Fruit fly (Drosophila melanogaster) ovary, adult (tissue): ENCODE data around the gene CG4593.

ENCODE experiments used
- CG17801 ChIP-seq: fragments of 200-800 bp; optimal IDR thresholded peaks from 2 replicates; lab custom pipeline; 2019; ENCODE audit warnings: missing biosample characterization, mild to moderate bottlenecking, missing genetic modification characterization, moderate library complexity; ENCODE audit not compliant: partially characterized antibody

The CG4593 gene

DNA sequence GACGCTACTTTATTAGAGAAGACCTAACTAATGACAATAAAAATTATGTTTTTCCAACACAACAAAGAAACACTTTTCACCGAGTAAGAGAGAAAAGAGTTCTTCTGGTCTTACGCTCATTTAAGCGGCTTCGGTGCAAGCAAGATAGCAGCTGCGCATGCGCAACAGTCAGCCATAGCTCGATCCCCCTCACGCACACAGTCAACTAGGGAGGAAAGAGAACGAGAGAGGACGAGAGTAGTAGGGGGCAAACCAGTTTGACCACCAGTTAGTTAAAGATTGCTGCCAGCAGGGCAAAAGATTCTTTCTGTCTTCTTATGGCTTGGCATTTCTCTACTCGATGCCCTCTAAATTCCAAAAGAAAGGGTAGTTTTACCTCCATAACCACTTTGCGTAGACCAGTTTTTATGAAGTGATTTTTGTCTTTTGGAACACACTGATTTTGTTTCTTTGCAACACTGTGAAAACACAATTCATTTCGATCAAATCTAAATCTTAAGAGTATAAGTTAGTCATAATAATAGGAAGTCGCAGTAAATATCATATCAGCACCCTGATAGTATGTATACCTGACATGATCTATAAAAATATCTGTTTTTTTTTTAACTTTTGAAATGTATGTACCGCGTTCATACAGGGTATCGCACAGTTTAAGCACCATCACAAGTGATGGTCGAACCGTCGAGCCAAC, 13.1 kb upstream of the CG4593 start:
- TF ChIP-seq CG17801 (GFP tag; lab: Kevin White, UChicago) = no peak

DNA sequence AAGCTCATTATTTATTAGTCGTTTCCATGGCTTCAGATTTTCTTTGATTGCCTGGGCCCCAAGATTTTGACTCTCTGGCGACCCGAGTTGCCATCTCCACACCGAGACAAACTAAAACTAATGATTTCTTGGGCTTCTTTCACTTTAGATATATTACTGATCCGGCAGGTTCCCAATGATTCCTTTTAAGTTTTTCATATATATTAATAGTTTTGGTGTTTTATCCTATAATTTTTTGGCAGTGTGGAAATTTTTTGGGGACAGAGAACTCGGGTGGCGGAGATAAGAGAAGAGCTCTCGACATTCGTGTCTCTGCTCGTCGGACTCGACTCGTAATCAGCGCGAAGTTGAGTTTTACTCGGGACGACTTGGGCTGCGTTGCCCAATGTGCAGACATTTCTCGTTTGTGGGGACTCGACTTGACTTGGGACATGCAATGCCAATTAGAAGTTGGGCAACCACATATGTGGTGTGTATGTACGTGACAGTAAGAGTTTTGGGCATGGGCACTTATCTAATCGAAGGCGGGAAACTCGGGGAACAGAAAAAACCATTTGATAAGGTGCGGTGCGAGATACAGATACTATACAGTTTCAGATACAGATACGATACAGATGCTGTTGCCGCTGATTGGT, 12.4 kb upstream of the CG4593 start:
- TF ChIP-seq CG17801 (GFP tag; lab: Kevin White, UChicago) = no peak

DNA sequence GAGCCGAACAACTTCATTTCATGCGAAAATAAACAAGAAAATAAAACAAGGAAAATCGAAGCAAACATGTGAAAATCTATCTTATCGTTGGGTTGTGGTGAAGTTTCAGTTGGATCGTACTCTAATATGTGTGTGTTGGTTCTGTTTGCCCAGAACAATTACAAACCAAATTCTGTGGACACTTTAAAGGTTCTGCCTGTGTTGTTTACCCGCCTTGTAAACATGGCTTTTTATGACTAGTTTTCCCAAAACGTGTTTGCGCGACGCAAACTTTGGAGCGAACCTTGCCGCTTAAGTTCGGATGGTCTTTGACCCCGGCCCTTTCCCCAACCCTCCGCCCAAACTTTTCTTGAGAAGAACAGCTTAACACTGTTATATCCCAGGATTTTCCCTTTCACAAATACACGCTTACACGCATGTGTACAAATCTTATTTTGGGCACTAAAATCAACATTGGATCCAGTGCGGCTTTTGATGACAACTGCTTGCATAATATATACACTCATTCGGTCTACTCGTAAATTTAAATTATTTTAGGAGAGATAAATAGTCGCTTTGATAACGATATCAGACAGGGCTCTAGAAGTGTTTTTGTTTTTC, 9.5 kb upstream of the CG4593 start:
- no peak for TF ChIP-seq CG17801 (GFP tag; lab: Kevin White, UChicago)

DNA sequence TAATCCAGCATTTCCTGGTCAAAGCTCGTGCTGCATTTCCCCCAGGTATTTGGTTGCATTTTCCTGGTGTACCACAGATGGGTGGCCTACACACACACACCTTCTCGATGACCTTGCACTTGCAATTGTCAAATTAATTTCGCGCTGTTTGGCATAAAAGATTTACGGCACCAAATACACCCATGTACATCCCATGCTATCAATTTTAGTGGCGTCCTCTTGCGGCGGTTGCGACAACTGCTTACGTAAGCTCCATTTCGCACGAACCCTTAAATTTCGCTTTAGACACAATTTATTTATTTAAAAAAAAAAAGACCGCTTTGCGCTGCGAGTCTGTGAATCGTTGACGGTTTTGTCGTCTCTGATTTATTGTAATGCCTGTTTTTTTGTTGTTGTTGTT, 8.2 kb upstream of the CG4593 start:
- no peak for TF ChIP-seq CG17801 (GFP tag; lab: Kevin White, UChicago)

DNA sequence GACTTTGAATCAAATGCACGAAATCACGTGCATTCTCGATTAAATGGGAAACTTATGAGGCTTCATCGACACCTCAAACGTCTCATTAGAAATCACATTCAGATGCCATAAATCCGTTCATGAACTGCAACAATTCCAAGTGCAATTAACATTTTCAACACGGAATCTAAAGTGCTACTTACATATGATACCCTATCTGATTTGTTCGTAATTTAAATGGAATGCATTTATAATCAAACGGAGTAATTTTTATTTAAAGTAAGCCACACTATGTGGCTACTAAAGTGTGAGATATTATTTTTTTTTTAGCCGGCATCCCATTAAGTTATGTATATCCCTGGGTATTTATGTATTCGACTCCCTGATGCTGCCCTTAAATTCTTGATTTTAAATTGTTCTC, 6.0 kb upstream of the CG4593 start:
- no peak for TF ChIP-seq CG17801 (GFP tag; lab: Kevin White, UChicago)

DNA sequence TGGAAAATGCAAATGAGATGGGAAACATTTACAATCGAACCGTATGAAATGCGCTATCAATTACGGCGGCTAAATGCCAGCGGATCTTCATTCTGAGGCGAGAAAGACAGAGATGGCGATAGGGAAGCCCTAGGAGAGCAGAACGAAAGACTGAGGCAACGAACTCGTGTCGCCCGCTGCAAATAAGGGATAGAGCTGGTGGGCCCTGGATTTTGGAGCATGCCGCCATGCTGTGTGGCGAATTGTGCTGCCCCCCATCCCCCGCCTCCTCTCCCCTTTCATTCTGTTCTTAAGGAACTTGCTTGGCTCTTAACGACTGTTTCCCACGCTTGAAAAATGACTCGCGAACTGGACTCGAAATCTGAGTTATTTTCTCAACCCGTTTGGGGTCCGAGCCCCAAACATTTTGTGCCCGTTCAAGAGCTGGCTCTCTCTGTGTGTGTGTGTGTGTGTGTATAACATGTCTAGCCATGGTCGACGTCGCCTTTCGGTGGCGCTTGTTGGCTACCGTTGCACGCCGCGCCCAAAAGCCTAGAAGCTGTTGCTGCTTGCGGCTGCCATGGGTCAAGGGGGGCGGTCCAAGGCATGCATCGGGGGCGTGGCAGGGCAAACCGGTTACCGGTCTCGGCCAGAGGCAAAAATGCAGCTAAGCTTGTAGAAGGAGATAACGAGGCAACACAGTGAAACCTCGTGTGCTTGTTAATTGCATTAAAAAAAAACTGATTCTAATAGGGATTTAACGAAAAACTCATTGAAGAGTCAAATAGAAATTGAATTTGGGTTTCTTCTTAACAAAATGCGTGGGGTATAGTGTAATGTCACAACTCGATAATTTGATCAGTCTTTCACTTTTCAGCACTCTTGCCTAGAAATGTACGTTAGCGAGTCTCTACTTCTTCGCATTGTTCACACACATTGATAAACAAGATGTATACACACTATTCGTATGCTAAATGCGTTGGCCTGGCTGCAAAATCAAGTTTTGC, 5.3 kb upstream of the CG4593 start:
- TF ChIP-seq CG17801 (GFP tag; lab: Kevin White, UChicago) = no peak

DNA sequence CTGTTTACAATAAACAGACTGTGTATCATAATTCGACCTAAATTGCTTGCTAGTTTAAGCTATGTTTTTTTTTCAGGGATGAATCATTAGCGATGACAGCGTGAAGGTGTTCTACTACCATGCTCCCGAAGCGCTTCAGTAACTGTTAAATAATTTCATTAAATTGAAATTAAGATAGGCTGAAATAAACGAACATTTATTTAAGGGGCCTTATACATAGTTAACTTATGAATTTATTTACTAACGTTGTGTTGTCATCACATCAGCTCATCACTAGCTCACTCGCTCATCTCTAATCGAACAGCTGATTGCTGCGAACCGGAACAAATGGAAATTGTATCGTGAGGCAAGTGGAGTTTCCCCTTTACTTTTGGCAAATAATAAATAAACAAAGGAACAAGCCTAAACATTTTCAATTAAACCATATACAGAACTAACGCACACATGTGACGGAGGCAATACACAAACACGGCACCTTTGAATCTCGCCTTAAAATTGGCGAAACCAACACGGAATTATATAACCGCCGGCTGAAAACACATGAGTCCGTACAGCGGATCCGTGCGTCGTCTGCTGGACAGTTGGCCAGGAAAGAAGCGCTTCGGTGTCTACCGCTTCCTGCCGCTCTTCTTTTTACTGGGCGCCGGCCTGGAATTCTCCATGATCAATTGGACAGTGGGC, 2.5 kb upstream of the CG4593 start, which contains the start of the genes cm, sloth1 and sloth2:
TSS of gene cm (minus strand) at position 83 of the 681 bp plus-strand sequence.
TSS of gene sloth1 (plus strand) at position 295 of the 681 bp plus-strand sequence.
TSS of gene sloth2 (plus strand) at position 295 of the 681 bp plus-strand sequence.
- peak; percentile 92 for TF ChIP-seq CG17801 (GFP tag; lab: Kevin White, UChicago)

DNA sequence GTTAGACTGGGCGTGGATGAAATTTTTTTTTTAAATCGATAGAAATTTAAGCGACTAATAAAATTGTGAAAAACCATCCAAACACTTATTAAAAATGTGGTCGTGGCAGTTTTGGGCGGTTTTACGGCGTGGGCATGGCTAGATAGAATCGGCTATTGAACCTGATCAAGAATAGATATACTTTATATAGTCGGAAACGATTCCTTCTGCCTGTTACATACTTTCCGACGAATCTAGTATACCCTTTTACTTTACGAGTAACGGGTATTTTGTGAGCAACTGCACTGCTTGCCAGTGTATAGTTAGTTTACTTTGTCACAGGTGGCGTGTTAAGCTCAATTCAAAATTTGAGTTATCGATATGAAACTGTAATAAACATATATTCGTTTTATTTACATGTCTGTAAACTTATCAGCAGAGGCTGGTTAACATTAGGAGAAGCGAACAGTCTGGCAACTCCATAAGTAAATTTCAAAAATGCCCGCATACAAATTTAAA, 1.3 kb downstream of the CG4593 start:
- peak; percentile 20 for TF ChIP-seq CG17801 (GFP tag; lab: Kevin White, UChicago)

DNA sequence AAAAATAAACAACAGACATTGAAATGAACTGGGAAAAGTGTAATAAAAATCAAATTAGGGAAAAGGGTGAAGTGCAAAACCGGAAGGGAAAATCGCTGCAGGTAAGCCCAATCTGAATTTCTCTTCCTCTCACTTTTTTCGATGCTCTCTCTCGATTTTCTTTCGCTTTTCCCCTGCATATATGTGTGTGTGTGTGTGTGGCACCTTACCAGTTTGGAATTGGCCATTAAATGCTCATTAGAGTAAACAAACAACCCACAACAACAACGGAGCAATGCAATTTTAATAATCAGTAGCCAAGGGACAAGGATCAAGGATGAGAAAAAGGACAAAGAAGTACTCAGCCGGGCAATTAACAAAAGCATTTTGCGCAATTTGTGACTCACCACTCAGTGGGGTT, 21.2 kb downstream of the CG4593 start:
- no peak for TF ChIP-seq CG17801 (GFP tag; lab: Kevin White, UChicago)

DNA sequence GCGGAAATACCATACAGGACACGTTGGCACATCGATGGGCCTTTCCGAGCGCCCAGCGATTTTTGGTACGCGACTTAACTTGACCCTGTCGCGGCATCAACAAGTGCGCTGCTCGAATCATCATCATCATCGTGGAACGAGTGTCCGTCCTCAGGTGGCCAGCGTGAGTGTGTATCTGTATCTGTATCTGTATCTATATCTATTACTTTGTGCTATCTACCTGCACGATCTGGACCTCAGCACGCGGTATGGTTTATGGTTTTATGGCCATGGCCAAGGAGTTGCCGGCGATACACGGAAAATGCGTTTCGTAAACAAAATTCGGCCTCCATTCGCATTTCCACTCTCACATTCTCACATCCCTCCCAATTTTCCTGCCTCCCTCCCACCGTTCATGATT, 23.4 kb downstream of the CG4593 start:
- TF ChIP-seq CG17801 (GFP tag; lab: Kevin White, UChicago) = no peak

DNA sequence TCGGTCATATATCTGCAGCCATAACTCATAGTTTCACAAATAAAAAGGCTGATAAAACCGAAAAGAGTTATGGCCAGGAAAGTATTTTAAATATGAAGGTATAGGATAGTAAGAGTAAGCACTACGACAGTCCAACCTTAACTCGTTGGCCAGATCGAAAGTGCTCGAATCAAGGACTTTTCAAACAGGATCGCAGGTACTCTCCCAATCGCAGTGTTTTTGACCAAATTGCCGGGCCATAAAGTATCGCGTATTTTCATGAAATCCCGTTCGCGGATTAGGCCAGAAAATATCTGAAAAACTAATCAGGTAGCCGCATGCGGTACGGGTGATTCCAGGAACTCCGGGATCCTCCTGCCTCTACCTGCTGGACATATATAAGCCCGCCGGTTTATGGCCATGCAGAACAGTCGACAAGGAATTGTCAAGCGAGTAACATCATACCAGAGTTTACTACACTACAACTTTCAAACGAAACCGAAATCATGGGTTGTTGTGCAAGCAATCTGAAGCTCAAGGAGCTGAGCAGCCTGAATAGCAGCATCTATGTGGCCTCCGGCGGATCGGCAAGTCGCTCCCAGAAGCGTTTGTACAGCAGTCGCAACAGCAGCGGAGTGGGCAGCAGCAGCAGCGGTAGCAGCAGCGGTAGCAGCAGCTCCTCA, 26.6 kb downstream of the CG4593 start, which contains the start of gene CG14427:
TSS of gene CG14427 (plus strand) at position 399 of the 662 bp plus-strand sequence.
- TF ChIP-seq CG17801 (GFP tag; lab: Kevin White, UChicago) = no peak

DNA sequence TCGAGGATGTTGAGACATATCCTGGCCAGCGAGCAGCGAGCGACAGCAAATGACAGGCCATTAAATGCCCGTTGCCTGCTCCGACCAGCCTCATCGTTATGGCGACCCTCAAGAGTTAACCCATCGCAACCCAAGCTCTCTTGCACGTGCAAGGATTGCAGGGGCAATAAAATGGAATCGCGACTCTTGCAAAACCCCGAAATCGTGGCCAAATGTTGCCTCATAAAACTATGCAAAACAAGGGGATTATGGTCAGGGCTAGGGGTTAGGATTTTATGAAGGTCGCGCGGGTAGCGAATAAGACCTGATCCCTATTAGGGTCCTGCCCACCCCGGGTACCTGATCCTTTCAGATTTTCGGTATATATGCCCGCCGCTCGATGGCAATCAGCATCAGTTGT, 35.4 kb downstream of the CG4593 start, which contains the start of gene nullo:
TSS of gene nullo (plus strand) at position 390 of the 400 bp plus-strand sequence.
- no peak for TF ChIP-seq CG17801 (GFP tag; lab: Kevin White, UChicago)

DNA sequence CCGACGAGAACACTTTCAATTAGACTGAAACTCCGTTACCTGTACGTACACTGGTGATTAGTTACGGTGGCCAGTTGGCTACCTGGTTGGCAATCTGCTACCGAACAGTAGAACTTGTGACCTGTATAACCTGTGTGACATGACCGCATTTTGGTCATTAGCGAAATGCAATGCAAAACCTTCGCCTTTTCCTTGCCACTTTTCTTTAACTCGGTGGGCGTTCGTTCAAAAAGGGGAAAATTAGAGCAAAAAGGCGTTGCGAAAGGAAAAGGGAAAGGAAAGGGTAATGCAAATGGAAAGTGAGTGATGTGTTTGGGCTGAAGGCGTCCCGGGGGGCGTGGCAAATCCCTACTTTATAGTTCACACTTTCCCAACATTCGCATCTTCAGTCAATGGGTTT, 45.3 kb downstream of the CG4593 start:
- TF ChIP-seq CG17801 (GFP tag; lab: Kevin White, UChicago) = no peak
